In genomic region chrII:12023315-12023878, ce11 we compare ENCODE assay signal across 1 worm cellular context.
TF ChIP-seq lines count a peak whose summit lies in the region.

Y17G7B.12 (plus strand) TSS chrII:12023861.

TF ChIP-seq in whole organism, L3 larva, 47 proteins besides CTCF, POLR2A, EP300 and RAD21 (continued from another document):
- TF ChIP-seq ceh-82 (tag; optimal IDR thresholded peaks at IDR 0.05; lab: Kevin White, UChicago) (no peak), tbx-2 (tag; optimal IDR thresholded peaks at IDR 0.05; lab: Kevin White, UChicago) (no peak), nhr-67 (tag; optimal IDR thresholded peaks at IDR 0.05; lab: Kevin White, UChicago) (no peak), nfya-1 (tag; optimal IDR thresholded peaks at IDR 0.05; lab: Kevin White, UChicago; ENCODE audit: insufficient read depth) (peak; percentile 15), zag-1 (tag; optimal IDR thresholded peaks at IDR 0.05; lab: Kevin White, UChicago) (no peak), nhr-11 (tag; optimal IDR thresholded peaks at IDR 0.05; lab: Kevin White, UChicago) (no peak), elt-2 (tag; optimal IDR thresholded peaks at IDR 0.05; lab: Kevin White, UChicago) (no peak), egl-5 (tag; optimal IDR thresholded peaks at IDR 0.05; lab: Kevin White, UChicago) (no peak), ZK546.5 (tag; optimal IDR thresholded peaks at IDR 0.05; lab: Kevin White, UChicago) (no peak), ztf-4 (tag; optimal IDR thresholded peaks at IDR 0.05; lab: Kevin White, UChicago) (no peak), nhr-77 (tag; optimal IDR thresholded peaks at IDR 0.05; lab: Kevin White, UChicago) (no peak), lin-39 (tag; optimal IDR thresholded peaks at IDR 0.05; lab: Kevin White, UChicago) (no peak), nhr-28 (tag; optimal IDR thresholded peaks at IDR 0.05; lab: Kevin White, UChicago) (no peak), jun-1 (tag; optimal IDR thresholded peaks at IDR 0.05; lab: Kevin White, UChicago) (no peak), pha-4 (tag; optimal IDR thresholded peaks at IDR 0.05; lab: Kevin White, UChicago) (peak; percentile 10), mdl-1 (tag; optimal IDR thresholded peaks at IDR 0.05; lab: Kevin White, UChicago) (no peak), lsy-12 (tag; optimal IDR thresholded peaks at IDR 0.05; lab: Kevin White, UChicago) (no peak), hmg-11 (tag; optimal IDR thresholded peaks at IDR 0.05; lab: Kevin White, UChicago) (peak; percentile 34)
TF ChIP-seq in whole organism, L3 larva: peak in this region for 4.
